Worm (Caenorhabditis elegans) whole organism, L3 larva: Measurements from ENCODE around the gene F25B5.3.

ENCODE experiments used
- elt-2 ChIP-seq: sonication (generic microtip); optimal IDR thresholded peaks from 2 replicates; lab custom pipeline; 2016; ENCODE audit warnings: missing genetic modification reagents, mild to moderate bottlenecking, missing genetic modification characterization, missing compliant biosample characterization
- fos-1 ChIP-seq: fragments of 150-350 bp; optimal IDR thresholded peaks from 2 replicates; lab custom pipeline; 2014; ENCODE audit warnings: missing biosample characterization, missing genetic modification characterization
- pha-4 ChIP-seq: fragments of 150-350 bp; optimal IDR thresholded peaks from 2 replicates; lab custom pipeline; 2014; ENCODE audit warnings: missing biosample characterization, missing genetic modification reagents, missing genetic modification characterization
- snpc-4 ChIP-seq: fragments of 150-350 bp; optimal IDR thresholded peaks from 2 replicates; lab custom pipeline; 2014; ENCODE audit warnings: missing biosample characterization, missing genetic modification characterization
- unc-39 ChIP-seq: sonication (generic microtip); optimal IDR thresholded peaks from 4 replicates; lab custom pipeline; 2017; ENCODE audit warnings: missing biosample characterization, missing genetic modification characterization

- TF ChIP-seq pha-4 (tag; lab: Kevin White, UChicago), result no peak
- no peak for TF ChIP-seq snpc-4 (tag; lab: Kevin White, UChicago)
- no peak for TF ChIP-seq fos-1
- no peak for TF ChIP-seq elt-2 (tag; lab: Kevin White, UChicago)
- no peak for TF ChIP-seq unc-39 (tag; lab: Kevin White, UChicago)
These were observed 53.3 kb downstream of the F25B5.3 start for ce11 chrIII:6002024-6002423.
